Worm (Caenorhabditis elegans) whole organism, mixed stage, embryonic: ENCODE results near the gene pis-1.
"Not testable (repeated sequence)": the region's sequence is repeated elsewhere in the genome, so short reads cannot be mapped to it uniquely, and the experiment has no call there.

ENCODE experiments used
- M03D4.4 ChIP-seq: sonication (generic microtip); optimal IDR thresholded peaks from 2 replicates; lab custom pipeline; 2017; ENCODE audit warnings: mild to moderate bottlenecking, missing genetic modification characterization, missing compliant biosample characterization
- blmp-1 ChIP-seq: fragments of 150-350 bp; optimal IDR thresholded peaks from 2 replicates; lab custom pipeline; 2014; ENCODE audit warnings: missing biosample characterization, missing genetic modification characterization
- ceh-43 ChIP-seq: fragments of 200-800 bp; sonication (Bioruptor generic); optimal IDR thresholded peaks from 2 replicates; lab custom pipeline; 2018; ENCODE audit warnings: mild to moderate bottlenecking, missing genetic modification characterization, moderate library complexity, missing compliant biosample characterization
- ceh-83 ChIP-seq: fragments of 200-800 bp; sonication (Bioruptor generic); optimal IDR thresholded peaks from 2 replicates; lab custom pipeline; 2018; ENCODE audit warnings: mild to moderate bottlenecking, missing genetic modification characterization, missing compliant biosample characterization
- ces-1 ChIP-seq: fragments of 150-350 bp; optimal IDR thresholded peaks from 2 replicates; lab custom pipeline; 2014; ENCODE audit warnings: missing biosample characterization, missing genetic modification reagents, missing genetic modification characterization
- cnd-1 ChIP-seq: fragments of 200-800 bp; sonication (Bioruptor generic); optimal IDR thresholded peaks from 2 replicates; lab custom pipeline; 2018; ENCODE audit warnings: mild to moderate bottlenecking, missing genetic modification characterization, missing compliant biosample characterization
- drap-1 ChIP-seq: fragments of 200-800 bp; sonication (Bioruptor generic); optimal IDR thresholded peaks from 3 replicates; lab custom pipeline; 2018; ENCODE audit warnings: mild to moderate bottlenecking, missing genetic modification characterization, missing compliant biosample characterization
- elt-1 ChIP-seq: sonication (generic microtip); optimal IDR thresholded peaks from 2 replicates; lab custom pipeline; 2017; ENCODE audit warnings: missing genetic modification characterization, mild to moderate bottlenecking, missing compliant biosample characterization, antibody characterized with exemption, moderate library complexity, borderline replicate concordance; ENCODE audit not compliant: insufficient read depth
- elt-3 ChIP-seq: fragments of 150-350 bp; optimal IDR thresholded peaks from 2 replicates; lab custom pipeline; 2014; ENCODE audit warnings: missing biosample characterization, missing genetic modification characterization
- flh-1 ChIP-seq: fragments of 200-800 bp; sonication (Bioruptor generic); optimal IDR thresholded peaks from 2 replicates; lab custom pipeline; 2018; ENCODE audit warnings: mild to moderate bottlenecking, missing genetic modification characterization, moderate library complexity, missing compliant biosample characterization
- ham-2 ChIP-seq: fragments of 200-800 bp; sonication (Bioruptor generic); optimal IDR thresholded peaks from 2 replicates; lab custom pipeline; 2018; ENCODE audit warnings: mild to moderate bottlenecking, missing genetic modification characterization, missing compliant biosample characterization
- hlh-1 ChIP-seq: fragments of 150-350 bp; optimal IDR thresholded peaks from 2 replicates; lab custom pipeline; 2014; ENCODE audit warnings: missing biosample characterization, missing genetic modification reagents, missing genetic modification characterization
- lin-13 ChIP-seq: fragments of 150-350 bp; optimal IDR thresholded peaks from 2 replicates; lab custom pipeline; 2014; ENCODE audit warnings: missing biosample characterization, missing genetic modification characterization
- lin-32 ChIP-seq: fragments of 200-800 bp; sonication (Bioruptor generic); optimal IDR thresholded peaks from 2 replicates; lab custom pipeline; 2018; ENCODE audit warnings: mild to moderate bottlenecking, missing genetic modification characterization, missing compliant biosample characterization
- lsy-2 ChIP-seq: fragments of 150-350 bp; optimal IDR thresholded peaks from 2 replicates; lab custom pipeline; 2014; ENCODE audit warnings: missing biosample characterization, missing genetic modification characterization
- mab-5 ChIP-seq: fragments of 150-350 bp; optimal IDR thresholded peaks from 2 replicates; lab custom pipeline; 2014; ENCODE audit warnings: missing biosample characterization, missing genetic modification characterization
- mep-1 ChIP-seq: fragments of 150-350 bp; optimal IDR thresholded peaks from 2 replicates; lab custom pipeline; 2017; ENCODE audit warnings: missing biosample characterization, missing genetic modification reagents, missing genetic modification characterization, inconsistent platforms
- mls-2 ChIP-seq: sonication (generic microtip); optimal IDR thresholded peaks from 2 replicates; lab custom pipeline; 2016; ENCODE audit warnings: mild to moderate bottlenecking, missing genetic modification characterization, moderate library complexity, missing compliant biosample characterization
- nhr-12 ChIP-seq: fragments of 150-350 bp; optimal IDR thresholded peaks from 2 replicates; lab custom pipeline; 2014; ENCODE audit warnings: missing biosample characterization, missing genetic modification characterization
- nhr-2 ChIP-seq: fragments of 150-350 bp; optimal IDR thresholded peaks from 2 replicates; lab custom pipeline; 2014; ENCODE audit warnings: missing biosample characterization, missing genetic modification characterization
- nhr-237 ChIP-seq: fragments of 150-350 bp; optimal IDR thresholded peaks from 2 replicates; lab custom pipeline; 2014; ENCODE audit warnings: missing biosample characterization, missing genetic modification characterization
- nhr-28 ChIP-seq: fragments of 150-350 bp; optimal IDR thresholded peaks from 2 replicates; lab custom pipeline; 2014; ENCODE audit warnings: missing biosample characterization, missing genetic modification characterization
- nhr-76 ChIP-seq: sonication (generic microtip); optimal IDR thresholded peaks from 2 replicates; lab custom pipeline; 2017; ENCODE audit warnings: missing biosample characterization, missing genetic modification characterization
- pha-4 ChIP-seq: fragments of 150-350 bp; optimal IDR thresholded peaks from 2 replicates; lab custom pipeline; 2018; ENCODE audit warnings: missing biosample characterization, missing genetic modification reagents, missing genetic modification characterization
- sem-2 ChIP-seq: fragments of 200-800 bp; sonication (Bioruptor generic); optimal IDR thresholded peaks from 2 replicates; lab custom pipeline; 2018; ENCODE audit warnings: mild to moderate bottlenecking, missing genetic modification characterization, missing compliant biosample characterization
- sptf-1 ChIP-seq: sonication (generic microtip); optimal IDR thresholded peaks from 2 replicates; lab custom pipeline; 2017; ENCODE audit warnings: mild to moderate bottlenecking, missing genetic modification characterization, moderate library complexity, missing compliant biosample characterization
- tbx-8 ChIP-seq: fragments of 200-800 bp; sonication (Bioruptor generic); optimal IDR thresholded peaks from 2 replicates; lab custom pipeline; 2018; ENCODE audit warnings: mild to moderate bottlenecking, missing genetic modification characterization, moderate library complexity, missing compliant biosample characterization
- unc-120 ChIP-seq: sonication (generic microtip); optimal IDR thresholded peaks from 2 replicates; lab custom pipeline; 2017; ENCODE audit warnings: missing genetic modification characterization, missing compliant biosample characterization; ENCODE audit not compliant: poor library complexity, severe bottlenecking
- unc-39 ChIP-seq: fragments of 150-350 bp; optimal IDR thresholded peaks from 2 replicates; lab custom pipeline; 2014; ENCODE audit warnings: missing biosample characterization, missing genetic modification characterization
- unc-62 ChIP-seq: fragments of 150-350 bp; optimal IDR thresholded peaks from 2 replicates; lab custom pipeline; 2014; ENCODE audit warnings: missing biosample characterization, missing genetic modification reagents, missing genetic modification characterization
- zip-8 ChIP-seq: fragments of 150-350 bp; optimal IDR thresholded peaks from 2 replicates; lab custom pipeline; 2014; ENCODE audit warnings: missing biosample characterization, missing genetic modification characterization
- ztf-11 ChIP-seq: fragments of 150-350 bp; optimal IDR thresholded peaks from 2 replicates; lab custom pipeline; 2014; ENCODE audit warnings: missing biosample characterization, missing genetic modification characterization

The pis-1 gene

ce11 chrIV:9769746-9770145 is 26.6 kb downstream of the pis-1 start, which contains the start of gene msp-78:
Gene msp-78, plus strand, starts transcription at chrIV:9770046.
- TF ChIP-seq M03D4.4 (tag; lab: Kevin White, UChicago); nhr-2; ham-2 (GFP tag; lab: Kevin White, UChicago): not testable (repeated sequence)

DNA sequence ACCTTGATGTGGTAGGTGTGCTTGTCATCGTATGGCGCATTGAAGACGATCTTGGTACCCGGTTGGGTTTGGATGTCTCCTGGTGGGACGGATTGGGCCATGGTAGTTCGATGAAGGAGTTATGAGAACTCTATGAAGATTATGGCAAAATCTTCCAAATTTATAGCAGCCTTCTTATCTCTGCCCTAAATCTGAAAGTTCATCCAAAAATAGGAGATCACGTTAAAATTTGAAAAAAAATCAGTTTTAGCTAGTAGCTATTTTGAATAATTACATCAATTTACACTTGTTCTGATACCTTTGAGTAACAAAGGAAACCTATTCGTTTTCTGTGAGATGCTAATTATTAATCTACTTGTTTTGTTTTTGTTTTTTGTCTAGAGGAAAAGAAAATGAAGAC is 29.3 kb downstream of the pis-1 start, which contains the start of gene msp-79:
TSS of gene msp-79 (minus strand) at position 101 of the 400 bp plus-strand sequence.
- TF ChIP-seq unc-120, nhr-76, blmp-1 (tag; lab: Kevin White, UChicago): not testable (repeated sequence)

DNA sequence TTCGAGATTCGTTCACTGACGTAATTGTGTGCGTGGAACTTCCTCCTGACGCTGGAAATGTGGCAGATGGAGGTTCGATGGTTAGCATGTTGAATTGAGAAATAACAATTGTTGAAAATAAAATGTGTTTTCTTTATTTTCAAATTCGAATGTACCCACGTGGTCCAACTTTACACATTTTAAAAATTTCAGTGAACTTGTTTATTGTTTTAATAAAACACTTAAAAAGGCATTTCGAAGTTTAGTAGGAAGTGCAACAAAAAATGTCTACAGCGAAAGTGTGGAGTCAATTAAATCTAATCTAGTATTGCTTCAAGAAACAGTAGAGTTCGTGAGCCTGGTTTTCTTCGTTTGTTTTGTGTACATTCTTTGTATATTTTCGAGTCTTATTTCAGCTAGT is 30.1 kb downstream of the pis-1 start, which contains the start of gene ssp-36:
TSS of gene ssp-36 (minus strand) at position 101 of the 400 bp plus-strand sequence.
- TF ChIP-seq ham-2 (GFP tag; lab: Kevin White, UChicago) (no peak), ces-1 (GFP tag; lab: Kevin White, UChicago) (no peak), ceh-83 (no peak), flh-1 (GFP tag; lab: Kevin White, UChicago) (no peak), nhr-12 (tag; lab: Kevin White, UChicago) (no peak), ceh-43 (GFP tag; lab: Kevin White, UChicago) (no peak), zip-8 (tag; lab: Kevin White, UChicago) (no peak), elt-3 (tag; lab: Kevin White, UChicago) (no peak), lsy-2 (tag; lab: Kevin White, UChicago) (no peak), unc-62 (no peak), nhr-2 (no peak), pha-4 (tag; lab: Kevin White, UChicago) (no peak), mep-1 (tag; lab: Kevin White, UChicago) (no peak), mls-2 (tag; lab: Kevin White, UChicago) (no peak), tbx-8 (GFP tag; lab: Kevin White, UChicago) (no peak), sem-2 (no peak), cnd-1 (tag; lab: Kevin White, UChicago) (no peak)

DNA sequence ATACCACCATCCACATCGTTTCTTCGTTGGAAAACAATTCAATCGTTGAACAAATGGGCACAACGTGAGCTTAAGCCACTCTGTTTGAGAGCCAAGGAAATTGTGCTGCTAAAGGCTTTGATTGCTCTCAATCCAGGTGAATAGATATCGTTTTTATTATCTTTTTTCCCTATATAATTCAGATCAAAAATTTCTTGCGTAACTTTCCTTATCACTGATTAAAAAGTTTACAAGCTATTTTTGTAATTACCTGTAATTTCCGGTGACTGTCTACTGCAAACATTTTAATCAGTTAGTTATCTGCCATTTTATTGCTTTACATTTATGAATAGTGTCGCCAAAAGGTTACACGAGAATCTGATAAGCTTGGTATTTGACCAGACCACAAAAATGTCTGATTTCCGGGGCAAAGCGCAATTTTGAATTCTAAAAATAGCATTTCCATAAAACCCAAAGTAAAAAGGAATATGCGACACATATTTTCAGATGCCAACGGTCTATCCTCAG is 33.7 kb downstream of the pis-1 start:
- TF ChIP-seq nhr-2 (no peak), lsy-2 (tag; lab: Kevin White, UChicago) (no peak), sem-2 (no peak), ceh-83 (no peak), M03D4.4 (tag; lab: Kevin White, UChicago) (no peak), ces-1 (GFP tag; lab: Kevin White, UChicago) (no peak), hlh-1 (tag; lab: Kevin White, UChicago) (no peak), sptf-1 (tag; lab: Kevin White, UChicago) (no peak), unc-39 (no peak), cnd-1 (tag; lab: Kevin White, UChicago) (no peak), pha-4 (tag; lab: Kevin White, UChicago) (no peak), ztf-11 (tag; lab: Kevin White, UChicago) (no peak)

DNA sequence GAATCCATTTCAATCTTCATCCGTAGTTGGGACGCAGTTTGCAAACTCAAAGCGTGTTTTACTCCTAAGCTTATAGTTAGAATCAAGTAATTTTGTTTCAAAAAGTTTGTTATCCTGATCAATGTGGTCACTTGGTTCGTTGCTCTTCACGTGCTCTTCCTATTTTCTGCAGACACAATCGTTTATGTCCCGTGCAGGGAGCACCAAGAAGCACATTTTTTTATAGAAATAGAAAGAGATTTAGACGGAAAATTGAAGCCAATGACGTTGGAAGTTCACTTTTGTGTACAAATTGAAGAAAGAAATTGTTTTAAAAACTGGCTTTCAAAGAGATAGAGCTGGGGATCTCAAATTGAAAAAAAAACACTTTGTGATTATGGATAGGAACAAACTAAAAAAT is 34.6 kb downstream of the pis-1 start:
- no peak for TF ChIP-seq lin-32 (GFP tag; lab: Kevin White, UChicago)
- TF ChIP-seq ham-2 (GFP tag; lab: Kevin White, UChicago) = no peak
- no peak for TF ChIP-seq nhr-76 (tag; lab: Kevin White, UChicago)
- no peak for TF ChIP-seq ces-1 (GFP tag; lab: Kevin White, UChicago)
- no peak for TF ChIP-seq drap-1 (GFP tag; lab: Kevin White, UChicago)
- TF ChIP-seq mls-2 (tag; lab: Kevin White, UChicago) = no peak
- TF ChIP-seq ceh-83 = no peak
- no peak for TF ChIP-seq lin-13 (tag; lab: Kevin White, UChicago)
- no peak for TF ChIP-seq cnd-1 (tag; lab: Kevin White, UChicago)
- no peak for TF ChIP-seq lsy-2 (tag; lab: Kevin White, UChicago)
- no peak for TF ChIP-seq nhr-28 (tag; lab: Kevin White, UChicago)
- TF ChIP-seq mab-5 (tag; lab: Kevin White, UChicago) = no peak
- no peak for TF ChIP-seq ztf-11 (tag; lab: Kevin White, UChicago)
- no peak for TF ChIP-seq nhr-2
- TF ChIP-seq elt-3 (tag; lab: Kevin White, UChicago) = no peak
- TF ChIP-seq elt-1 (tag; lab: Kevin White, UChicago) = no peak
- no peak for TF ChIP-seq nhr-237 (tag; lab: Kevin White, UChicago)
